Worm (Caenorhabditis elegans): ENCODE results near the gene F15E6.5.

ce11 chrIV:4290472-4290871, 1.1 kb downstream of the F15E6.5 start, which contains the start of gene dct-7:
- TF ChIP-seq ama-1 (optimal IDR thresholded peaks at IDR 0.05) (no peak), hmg-4 (GFP tag; optimal IDR thresholded peaks at IDR 0.05) (no peak), B0310.2 (tag; optimal IDR thresholded peaks at IDR 0.05) (no peak), tbx-11 (GFP tag; IDR thresholded peaks at IDR 0.05) (no peak), sea-1 (GFP tag; conservative IDR thresholded peaks at IDR 0.05) (no peak), hnd-1 (tag; optimal IDR thresholded peaks at IDR 0.05) (no peak), aly-1 (tag; optimal IDR thresholded peaks at IDR 0.05) (no peak), pes-1 (GFP tag; IDR thresholded peaks at IDR 0.05) (no peak), flt-1 (GFP tag; IDR thresholded peaks at IDR 0.05) (no peak), ets-7 (tag; optimal IDR thresholded peaks at IDR 0.05) (no peak), tbx-37 (GFP tag; conservative IDR thresholded peaks at IDR 0.05) (no peak), tra-4 (tag; optimal IDR thresholded peaks at IDR 0.05) (no peak), hmbx-1 (tag; optimal IDR thresholded peaks at IDR 0.05) (no peak)
